Fruit fly (Drosophila melanogaster): ENCODE measurements around the gene Sfxn1-3.

- no peak for TF ChIP-seq CG9705 (GFP tag; optimal IDR thresholded peaks at IDR 0.05)
- no peak for TF ChIP-seq pan (optimal IDR thresholded peaks at IDR 0.05)
- no peak for TF ChIP-seq Abd-B (GFP tag; optimal IDR thresholded peaks at IDR 0.05)
- TF ChIP-seq h (GFP tag; optimal IDR thresholded peaks at IDR 0.05) = no peak
- TF ChIP-seq Hr78 (GFP tag; optimal IDR thresholded peaks at IDR 0.05) = no peak
- TF ChIP-seq fru (GFP tag; optimal IDR thresholded peaks at IDR 0.05) = no peak
- no peak for TF ChIP-seq Sp1 (GFP tag; optimal IDR thresholded peaks at IDR 0.05)
- no peak for TF ChIP-seq Hnf4 (GFP tag; optimal IDR thresholded peaks at IDR 0.05)
- no peak for TF ChIP-seq tai (GFP tag; optimal IDR thresholded peaks at IDR 0.05)
- TF ChIP-seq psq (GFP tag; optimal IDR thresholded peaks at IDR 0.05) = no peak
- no peak for TF ChIP-seq dl (GFP tag; optimal IDR thresholded peaks at IDR 0.05; ENCODE audit: insufficient read depth in 1 of 2, partially characterized antibody in 2 of 2)
These were observed 37.7 kb downstream of the Sfxn1-3 start, which contains the start of gene CG31528 for dm6 chr3R:4416138-4416537.
